Worm (Caenorhabditis elegans): ENCODE data around the gene nhr-228.

- TF ChIP-seq ceh-43 (GFP tag; optimal IDR thresholded peaks at IDR 0.05), result no peak
- no peak for TF ChIP-seq nhr-28 (tag; optimal IDR thresholded peaks at IDR 0.05)
- TF ChIP-seq ces-1 (GFP tag; optimal IDR thresholded peaks at IDR 0.05), result no peak
- TF ChIP-seq ceh-83 (GFP tag; optimal IDR thresholded peaks at IDR 0.05), result no peak
- TF ChIP-seq blmp-1 (tag; optimal IDR thresholded peaks at IDR 0.05), result no peak
- TF ChIP-seq snpc-4 (tag; optimal IDR thresholded peaks at IDR 0.05), result no peak
- TF ChIP-seq sem-2 (GFP tag; optimal IDR thresholded peaks at IDR 0.05), result no peak
- no peak for TF ChIP-seq lin-13 (tag; optimal IDR thresholded peaks at IDR 0.05)
- TF ChIP-seq elt-3 (tag; optimal IDR thresholded peaks at IDR 0.05), result no peak
Observed at ce11 chrV:2251774-2252173, 29.8 kb upstream of the nhr-228 start.
